Worm (Caenorhabditis elegans): ENCODE data around the gene F17E9.5.
A peak's percentile ranks its signal among the peaks of the same experiment; 100 is the strongest.

The F17E9.5 gene

DNA sequence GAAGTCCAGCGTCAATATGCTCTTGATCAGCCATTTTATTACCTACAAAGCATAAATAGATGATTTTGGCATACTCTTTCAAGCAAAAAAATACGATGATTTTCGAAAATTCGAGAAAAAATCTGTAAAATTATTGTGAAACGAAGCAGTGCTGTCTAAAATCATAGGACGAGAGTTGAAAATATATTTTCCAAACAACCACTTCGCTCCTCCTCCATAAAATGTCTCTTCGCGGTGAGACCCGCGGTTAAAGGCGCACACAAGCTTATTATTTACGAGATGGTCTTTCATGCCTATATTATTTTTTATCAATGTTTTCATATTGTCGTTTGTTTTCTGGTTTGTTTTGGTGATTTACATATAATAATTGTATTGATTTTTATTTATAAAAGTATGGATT is 33.7 kb downstream of the F17E9.5 start, which contains the start of gene nap-1 (continued):
- no peak for TF ChIP-seq ZK337.2 (GFP tag; IDR thresholded peaks at IDR 0.05)
- no peak for TF ChIP-seq lin-1 (GFP tag; IDR thresholded peaks at IDR 0.05)
- no peak for TF ChIP-seq F26F4.8 (GFP tag; conservative IDR thresholded peaks at IDR 0.05)
- TF ChIP-seq lin-15B (tag; optimal IDR thresholded peaks at IDR 0.05) = no peak
- peak; percentile 59 for TF ChIP-seq hlh-11 (tag; optimal IDR thresholded peaks at IDR 0.05)
- no peak for TF ChIP-seq fos-1 (tag; optimal IDR thresholded peaks at IDR 0.05)
- TF ChIP-seq arid-1 (GFP tag; conservative IDR thresholded peaks at IDR 0.05) = no peak
- no peak for TF ChIP-seq F44E2.7 (GFP tag; IDR thresholded peaks at IDR 0.05)
- TF ChIP-seq aha-1 (tag) = peak; percentile 39
- peak in 1 of 2 experiments; percentile 40 for TF ChIP-seq hif-1 (tag; optimal IDR thresholded peaks at IDR 0.05)
- no peak for TF ChIP-seq nhr-111 (GFP tag; optimal IDR thresholded peaks at IDR 0.05)
- no peak for TF ChIP-seq D1046.2 (GFP tag; IDR thresholded peaks at IDR 0.05)
- TF ChIP-seq lin-39 (tag; optimal IDR thresholded peaks at IDR 0.05) = no peak
- TF ChIP-seq ZK546.5 (tag; optimal IDR thresholded peaks at IDR 0.05) = no peak
- TF ChIP-seq snpc-4 (tag; optimal IDR thresholded peaks at IDR 0.05) = no peak
- TF ChIP-seq R02D3.7 (tag; optimal IDR thresholded peaks at IDR 0.05) = peak; percentile 91
- no peak for TF ChIP-seq ceh-44 (GFP tag; IDR thresholded peaks at IDR 0.05)
- TF ChIP-seq unc-39 (tag; optimal IDR thresholded peaks at IDR 0.05) = no peak
- no peak for TF ChIP-seq duxl-1 (tag; optimal IDR thresholded peaks at IDR 0.05; ENCODE audit: poor library complexity)
- peak; percentile 18 for TF ChIP-seq fkh-10 (GFP tag; optimal IDR thresholded peaks at IDR 0.05)
- TF ChIP-seq nhr-48 (tag; optimal IDR thresholded peaks at IDR 0.05) = no peak
- no peak for TF ChIP-seq lim-7 (GFP tag; IDR thresholded peaks at IDR 0.05)
- no peak for TF ChIP-seq mxl-3 (GFP tag; optimal IDR thresholded peaks at IDR 0.05)
- peak; percentile 84 for TF ChIP-seq lin-13 (GFP tag; optimal IDR thresholded peaks at IDR 0.05)
- TF ChIP-seq skn-1 (tag; optimal IDR thresholded peaks at IDR 0.05) = no peak
- TF ChIP-seq Y5F2A.4 (GFP tag; optimal IDR thresholded peaks at IDR 0.05) = no peak
- no peak for TF ChIP-seq nhr-41 (GFP tag; IDR thresholded peaks at IDR 0.05)
- TF ChIP-seq zfp-2 (tag; optimal IDR thresholded peaks at IDR 0.05) = no peak
- TF ChIP-seq Y105C5A.15 (GFP tag; IDR thresholded peaks at IDR 0.05) = no peak
- peak; percentile 35 for TF ChIP-seq unc-130 (GFP tag; optimal IDR thresholded peaks at IDR 0.05)
- TF ChIP-seq dve-1 (tag; optimal IDR thresholded peaks at IDR 0.05; ENCODE audit: insufficient read depth) = peak; percentile 84
- peak; percentile 20 for TF ChIP-seq pqm-1 (tag; optimal IDR thresholded peaks at IDR 0.05)
- no peak for TF ChIP-seq ama-1 (optimal IDR thresholded peaks at IDR 0.05)
- no peak for TF ChIP-seq ztf-11 (tag; optimal IDR thresholded peaks at IDR 0.05)
- TF ChIP-seq saeg-2 (GFP tag; IDR thresholded peaks at IDR 0.05) = no peak
- no peak for TF ChIP-seq nhr-42 (GFP tag; IDR thresholded peaks at IDR 0.05)
- no peak for TF ChIP-seq egl-27 (tag; optimal IDR thresholded peaks at IDR 0.05)
- TF ChIP-seq ceh-32 (tag; optimal IDR thresholded peaks at IDR 0.05; ENCODE audit: poor library complexity) = no peak
- TF ChIP-seq egl-43 (GFP tag; IDR thresholded peaks at IDR 0.05) = no peak
- no peak for TF ChIP-seq tra-1 (GFP tag; IDR thresholded peaks at IDR 0.05)
- TF ChIP-seq php-3 (GFP tag; IDR thresholded peaks at IDR 0.05) = no peak
- TF ChIP-seq nhr-102 (tag; optimal IDR thresholded peaks at IDR 0.05) = no peak
- no peak for TF ChIP-seq zfp-3 (GFP tag; conservative IDR thresholded peaks at IDR 0.05)
- TF ChIP-seq tag-97 (GFP tag; IDR thresholded peaks at IDR 0.05) = no peak
- no peak for TF ChIP-seq Y48G9A.11 (GFP tag; IDR thresholded peaks at IDR 0.05)
- no peak for TF ChIP-seq nhr-76 (tag; optimal IDR thresholded peaks at IDR 0.05)
- no peak for TF ChIP-seq madf-9 (GFP tag; conservative IDR thresholded peaks at IDR 0.05)
- TF ChIP-seq lsy-2 (tag; optimal IDR thresholded peaks at IDR 0.05) = peak; percentile 46 to 92
- TF ChIP-seq pha-4 (GFP tag; IDR thresholded peaks at IDR 0.05) = no peak
- peak; percentile 95 for TF ChIP-seq pha-4 (tag; optimal IDR thresholded peaks at IDR 0.05)
- TF ChIP-seq ztf-7 (tag; optimal IDR thresholded peaks at IDR 0.05) = peak; percentile 8
- no peak for TF ChIP-seq zip-2 (tag; optimal IDR thresholded peaks at IDR 0.05)
- no peak for TF ChIP-seq attf-4 (tag; optimal IDR thresholded peaks at IDR 0.05)
- TF ChIP-seq mep-1 (tag; optimal IDR thresholded peaks at IDR 0.05) = peak; percentile 87
